Worm (Caenorhabditis elegans): Measurements from ENCODE around the gene C25E10.11.

DNA sequence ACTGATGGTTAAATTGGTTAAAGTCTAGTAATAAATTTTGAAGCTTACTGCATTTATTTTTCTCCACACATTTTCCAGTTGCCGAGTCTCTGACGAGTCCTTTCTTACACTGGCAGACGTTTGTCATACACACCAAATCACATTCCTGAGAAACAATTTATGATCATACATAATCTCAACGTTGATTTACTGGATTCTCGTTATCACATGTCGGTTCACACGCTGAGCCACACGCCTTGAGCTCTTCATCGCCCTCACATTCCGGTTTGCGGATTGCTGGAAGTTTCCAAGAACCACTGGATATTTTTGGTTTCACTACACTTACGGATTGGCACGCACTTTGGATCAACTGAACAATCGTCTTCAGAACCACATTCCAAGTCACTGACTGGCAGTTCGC lies 2.9 kb downstream of the C25E10.11 start:
- TF ChIP-seq T22C8.4 (GFP tag; IDR thresholded peaks at IDR 0.05) (no peak), flt-1 (GFP tag; IDR thresholded peaks at IDR 0.05) (no peak), med-1 (GFP tag; optimal IDR thresholded peaks at IDR 0.05; ENCODE audit: insufficient read depth) (no peak), cog-1 (tag; optimal IDR thresholded peaks at IDR 0.05) (no peak)

Measured in whole organism, midembryonic.